Fruit fly (Drosophila melanogaster): ENCODE measurements around the gene CG13999.
A peak's percentile ranks its signal among the peaks of the same experiment; 100 is the strongest.

Gene CG13999

DNA sequence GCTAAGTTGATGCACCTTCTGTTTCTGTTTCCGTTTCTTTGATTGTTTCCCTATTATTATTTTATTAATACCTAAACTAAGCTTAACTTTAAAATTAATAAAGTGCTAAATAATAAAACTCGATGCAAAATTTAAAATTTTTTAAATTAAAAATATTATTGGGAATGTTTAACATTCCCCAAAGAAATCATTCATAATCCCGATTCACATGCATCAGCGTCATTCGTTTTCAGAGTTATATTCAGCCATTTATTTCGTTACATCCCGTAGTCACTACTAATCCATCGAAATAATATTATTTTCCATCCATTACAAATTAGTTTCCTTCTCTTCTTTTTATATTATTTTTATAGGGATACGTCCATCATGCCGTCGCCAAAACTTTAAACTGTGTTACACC lies 8.8 kb downstream of the CG13999 start:
- no peak for TF ChIP-seq shn (GFP tag; optimal IDR thresholded peaks at IDR 0.05)
- TF ChIP-seq lola (GFP tag; optimal IDR thresholded peaks at IDR 0.05): no peak
- no peak for TF ChIP-seq CG1602 (GFP tag; optimal IDR thresholded peaks at IDR 0.05)
- TF ChIP-seq CG1024 (GFP tag; IDR thresholded peaks at IDR 0.05): no peak
- TF ChIP-seq CG12236 (GFP tag; optimal IDR thresholded peaks at IDR 0.05): no peak
- TF ChIP-seq CG6175 (GFP tag; IDR thresholded peaks at IDR 0.05): no peak
- no peak for TF ChIP-seq Xrp1 (GFP tag; IDR thresholded peaks at IDR 0.05)
- no peak for TF ChIP-seq CG31441 (GFP tag; IDR thresholded peaks at IDR 0.05)
- TF ChIP-seq pan (optimal IDR thresholded peaks at IDR 0.05): no peak
- TF ChIP-seq pan (GFP tag; optimal IDR thresholded peaks at IDR 0.05 in 1 of 2, IDR thresholded peaks at IDR 0.05 in 1 of 2): no peak
- no peak for TF ChIP-seq slou (GFP tag; optimal IDR thresholded peaks at IDR 0.05)
- no peak for TF ChIP-seq zen (tag; optimal IDR thresholded peaks at IDR 0.05)
- TF ChIP-seq CG17361 (GFP tag; IDR thresholded peaks at IDR 0.05): no peak
- no peak for TF ChIP-seq CG15696 (tag; optimal IDR thresholded peaks at IDR 0.05)
- TF ChIP-seq CG9437 (GFP tag; optimal IDR thresholded peaks at IDR 0.05): no peak
- no peak for TF ChIP-seq Rx (GFP tag; IDR thresholded peaks at IDR 0.05)
- no peak for TF ChIP-seq CG17802 (tag; optimal IDR thresholded peaks at IDR 0.05)

dm6 chr2L:5946728-5947127 lies 9.5 kb downstream of the CG13999 start:
- no peak for TF ChIP-seq HLH4C (GFP tag; IDR thresholded peaks at IDR 0.05; ENCODE audit: partially characterized antibody)
- no peak for TF ChIP-seq sc (optimal IDR thresholded peaks at IDR 0.05)
- TF ChIP-seq sc (GFP tag; optimal IDR thresholded peaks at IDR 0.05): no peak
- TF ChIP-seq eyg (GFP tag; optimal IDR thresholded peaks at IDR 0.05): no peak

DNA sequence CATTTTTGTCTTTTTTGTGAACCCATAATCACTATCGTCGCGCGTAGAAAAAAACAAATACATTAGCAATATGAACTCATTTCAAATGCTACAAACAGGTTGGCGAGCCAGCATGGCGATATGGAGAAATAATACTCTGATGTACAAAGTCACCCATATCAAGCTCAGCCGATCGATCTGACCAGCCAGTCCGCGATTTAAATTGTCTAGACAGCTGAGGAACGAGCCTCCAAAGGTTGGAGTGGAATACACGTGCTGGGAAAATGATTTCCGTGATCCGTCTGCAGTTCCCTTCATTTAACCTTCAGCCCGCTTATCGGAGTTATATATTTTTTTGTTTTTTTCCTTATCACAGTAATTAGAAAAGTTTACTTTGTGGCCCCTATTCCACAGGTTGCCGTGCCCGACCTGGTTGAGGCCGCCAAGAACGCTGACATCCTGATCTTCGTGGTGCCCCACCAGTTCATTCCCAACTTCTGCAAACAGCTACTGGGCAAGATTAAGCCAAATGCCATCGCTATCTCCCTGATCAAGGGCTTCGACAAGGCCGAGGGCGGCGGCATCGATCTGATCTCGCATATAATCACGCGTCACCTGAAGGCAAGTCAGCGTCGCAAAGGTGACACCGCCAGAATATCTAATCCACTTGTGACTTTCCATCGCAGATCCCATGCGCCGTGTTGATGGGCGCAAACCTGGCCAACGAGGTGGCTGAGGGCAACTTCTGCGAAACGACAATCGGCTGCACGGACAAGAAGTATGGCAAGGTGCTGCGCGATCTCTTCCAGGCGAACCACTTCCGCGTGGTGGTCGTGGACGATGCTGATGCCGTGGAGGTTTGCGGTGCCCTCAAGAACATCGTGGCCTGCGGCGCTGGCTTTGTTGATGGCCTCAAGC lies 10.4 kb downstream of the CG13999 start:
- peak; percentile 8 for TF ChIP-seq sens (GFP tag)
- TF ChIP-seq dysf (GFP tag; IDR thresholded peaks at IDR 0.05): 0 out of 3 replicates have a peak, but pooled peaks have one; percentile 54
- TF ChIP-seq exex (tag; optimal IDR thresholded peaks at IDR 0.05): peak; percentile 84
- peak; percentile 61 to 85 for TF ChIP-seq Eip74EF (GFP tag; optimal IDR thresholded peaks at IDR 0.05)
- peak; percentile 62; the same call in 2 of the 3 replicates for TF ChIP-seq Dbx (GFP tag; IDR thresholded peaks at IDR 0.05)
- no peak for TF ChIP-seq Trl (optimal IDR thresholded peaks at IDR 0.05)
- no peak for TF ChIP-seq Trl (GFP tag; optimal IDR thresholded peaks at IDR 0.05)
- peak; percentile 73 for TF ChIP-seq sug (tag; optimal IDR thresholded peaks at IDR 0.05)
- peak; percentile 39 for TF ChIP-seq CG1832 (GFP tag; optimal IDR thresholded peaks at IDR 0.05)
- peak; percentile 81 for TF ChIP-seq ftz-f1 (GFP tag; optimal IDR thresholded peaks at IDR 0.05)
- 0 out of 3 replicates have a peak, but pooled peaks have one; percentile 4 for TF ChIP-seq ken (GFP tag; IDR thresholded peaks at IDR 0.05)
- no peak for TF ChIP-seq repo (GFP tag; optimal IDR thresholded peaks at IDR 0.05)
- TF ChIP-seq Med (GFP tag): peak; percentile 84
- TF ChIP-seq CG6791 (GFP tag; IDR thresholded peaks at IDR 0.05; ENCODE audit: partially characterized antibody): 0 out of 3 replicates have a peak, but pooled peaks have one; percentile 10
- peak; percentile 20 for TF ChIP-seq emc (GFP tag; optimal IDR thresholded peaks at IDR 0.05)
- TF ChIP-seq Optix (GFP tag; IDR thresholded peaks at IDR 0.05): no peak
- TF ChIP-seq CG18599 (GFP tag; optimal IDR thresholded peaks at IDR 0.05): no peak
- TF ChIP-seq Hr78 (GFP tag; optimal IDR thresholded peaks at IDR 0.05): peak in 1 of 2 experiments; percentile 3
- peak; percentile 74 for TF ChIP-seq CG7987 (GFP tag; optimal IDR thresholded peaks at IDR 0.05)
- no peak for TF ChIP-seq CG12299 (tag; optimal IDR thresholded peaks at IDR 0.05)
- peak; percentile 43 for TF ChIP-seq CG8478 (optimal IDR thresholded peaks at IDR 0.05)
- TF ChIP-seq CG12769 (tag; optimal IDR thresholded peaks at IDR 0.05): peak; percentile 81
- no peak for TF ChIP-seq Deaf1 (tag; optimal IDR thresholded peaks at IDR 0.05)
- no peak for TF ChIP-seq CG8290 (GFP tag; optimal IDR thresholded peaks at IDR 0.05)
- TF ChIP-seq CG8290 (tag; optimal IDR thresholded peaks at IDR 0.05): peak in 1 of 2 experiments; percentile 54
- TF ChIP-seq grau (tag; optimal IDR thresholded peaks at IDR 0.05): no peak
- peak; percentile 45 for TF ChIP-seq Ets65A (GFP tag)
- TF ChIP-seq B-H2 (GFP tag; optimal IDR thresholded peaks at IDR 0.05): peak; percentile 57
